Worm (Caenorhabditis elegans): ENCODE data around the gene ora-1.

DNA sequence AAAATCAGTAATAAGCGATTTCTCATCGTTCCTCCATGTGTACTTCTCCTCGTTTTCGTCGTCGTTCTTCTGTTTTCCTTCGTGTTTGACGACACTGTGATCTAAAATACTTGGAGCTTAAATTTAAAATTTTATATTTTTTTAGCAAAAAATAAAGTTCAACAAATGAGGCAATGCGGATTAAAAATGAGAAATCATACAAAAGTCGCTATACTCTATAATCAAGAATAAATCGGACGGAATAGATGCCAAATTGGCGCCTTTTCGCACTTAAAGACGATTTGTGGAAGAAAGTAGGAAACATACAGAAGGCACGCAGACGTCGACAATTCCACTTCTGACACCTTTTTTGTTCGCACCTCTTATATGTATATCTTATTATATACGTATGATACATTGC lies 26.3 kb downstream of the ora-1 start, which contains the start of gene rig-4:
- no peak for TF ChIP-seq elt-4 (tag; optimal IDR thresholded peaks at IDR 0.05)
- no peak for TF ChIP-seq K09A11.1 (tag; optimal IDR thresholded peaks at IDR 0.05; ENCODE audit: insufficient read depth)
- no peak for TF ChIP-seq pha-4 (tag; optimal IDR thresholded peaks at IDR 0.05)
- no peak for TF ChIP-seq dve-1 (tag; optimal IDR thresholded peaks at IDR 0.05)
